Worm (Caenorhabditis elegans) whole organism, L2 larva: ENCODE measurements around the gene dmd-3.

Source experiments
- ZK546.5 ChIP-seq: sonication (generic microtip); optimal IDR thresholded peaks from 2 replicates; lab custom pipeline; 2017; ENCODE audit warnings: missing biosample characterization, missing genetic modification characterization
- aly-2 ChIP-seq: fragments of 150-350 bp; optimal IDR thresholded peaks from 2 replicates; lab custom pipeline; 2014; ENCODE audit warnings: missing biosample characterization, missing genetic modification characterization
- ama-1 ChIP-seq: fragments of 150-350 bp; optimal IDR thresholded peaks from 2 replicates; lab custom pipeline; 2018; ENCODE audit warnings: inconsistent platforms
- blmp-1 ChIP-seq: sonication (generic microtip); optimal IDR thresholded peaks from 2 replicates; lab custom pipeline; 2017; ENCODE audit warnings: missing genetic modification characterization, mild to moderate bottlenecking, missing compliant biosample characterization, antibody characterized with exemption, moderate library complexity; ENCODE audit not compliant: insufficient read depth
- dmd-4 ChIP-seq: sonication (generic microtip); optimal IDR thresholded peaks from 2 replicates; lab custom pipeline; 2017; ENCODE audit warnings: missing biosample characterization, missing genetic modification characterization
- egl-27 ChIP-seq: sonication (generic microtip); optimal IDR thresholded peaks from 3 replicates; lab custom pipeline; 2017; ENCODE audit warnings: missing biosample characterization, missing genetic modification reagents, missing genetic modification characterization
- elt-3 ChIP-seq: sonication (generic microtip); optimal IDR thresholded peaks from 2 replicates; lab custom pipeline; 2017; ENCODE audit warnings: missing biosample characterization, missing genetic modification characterization
- fos-1 ChIP-seq: fragments of 150-350 bp; optimal IDR thresholded peaks from 2 replicates; lab custom pipeline; 2014; ENCODE audit warnings: missing biosample characterization, missing genetic modification characterization
- lin-39 ChIP-seq: fragments of 150-350 bp; optimal IDR thresholded peaks from 2 replicates; lab custom pipeline; 2014; ENCODE audit warnings: missing biosample characterization, missing genetic modification reagents, missing genetic modification characterization
- nhr-11 ChIP-seq: fragments of 150-350 bp; optimal IDR thresholded peaks from 2 replicates; lab custom pipeline; 2014; ENCODE audit warnings: missing biosample characterization, missing genetic modification characterization
- nhr-12 ChIP-seq: fragments of 150-350 bp; optimal IDR thresholded peaks from 2 replicates; lab custom pipeline; 2014; ENCODE audit warnings: missing biosample characterization, missing genetic modification characterization
- skn-1 ChIP-seq: sonication (generic microtip); optimal IDR thresholded peaks from 2 replicates; lab custom pipeline; 2017; ENCODE audit warnings: missing biosample characterization, missing genetic modification characterization
- snpc-4 ChIP-seq: fragments of 150-350 bp; optimal IDR thresholded peaks from 2 replicates; lab custom pipeline; 2014; ENCODE audit warnings: missing biosample characterization, missing genetic modification characterization
- zag-1 ChIP-seq: fragments of 150-350 bp; optimal IDR thresholded peaks from 2 replicates; lab custom pipeline; 2014; ENCODE audit warnings: missing biosample characterization, missing genetic modification characterization

- TF ChIP-seq ZK546.5 (no peak), egl-27 (tag; lab: Kevin White, UChicago) (no peak), nhr-11 (tag; lab: Kevin White, UChicago) (no peak), skn-1 (no peak), blmp-1 (tag; lab: Kevin White, UChicago) (no peak), nhr-12 (no peak), zag-1 (tag; lab: Kevin White, UChicago) (no peak), ama-1 (no peak), dmd-4 (tag; lab: Kevin White, UChicago) (no peak), aly-2 (tag; lab: Kevin White, UChicago) (no peak), lin-39 (tag; lab: Kevin White, UChicago) (no peak), snpc-4 (no peak), fos-1 (tag; lab: Kevin White, UChicago) (no peak), elt-3 (tag; lab: Kevin White, UChicago) (no peak)
These were observed 46.4 kb downstream of the dmd-3 start for ce11 chrV:19608665-19609064.
